Fruit fly (Drosophila melanogaster) whole organism, pupa: Measurements from ENCODE around the gene dlg1.

Experiments used
- CG10348 ChIP-seq: fragments of 200-800 bp; sonication (Bioruptor generic); IDR thresholded peaks from 2 replicates; pipeline ENCODE4 v1.3.6; 2022; ENCODE audit warnings: missing biosample characterization, missing genetic modification characterization
- CG12605 ChIP-seq: fragments of 200-800 bp; sonication (Bioruptor generic); IDR thresholded peaks from 2 replicates; pipeline ENCODE4 v1.3.6; 2022; ENCODE audit warnings: missing biosample characterization, missing genetic modification characterization
- CG13204 ChIP-seq: fragments of 200-800 bp; sonication (Bioruptor generic); optimal IDR thresholded peaks from 2 replicates; lab custom pipeline; 2018; ENCODE audit warnings: missing biosample characterization, mild to moderate bottlenecking, missing genetic modification characterization, moderate library complexity
- CG14655 ChIP-seq: fragments of 200-800 bp; sonication (Bioruptor generic); optimal IDR thresholded peaks from 3 replicates; lab custom pipeline; 2017; ENCODE audit warnings: mild to moderate bottlenecking, missing biosample characterization, missing genetic modification reagents, missing genetic modification characterization
- CG15710 ChIP-seq: fragments of 200-800 bp; sonication (Bioruptor generic); optimal IDR thresholded peaks from 2 replicates; lab custom pipeline; 2018; ENCODE audit warnings: missing biosample characterization, mild to moderate bottlenecking, missing genetic modification characterization, moderate library complexity
- CG17806 ChIP-seq: fragments of 200-800 bp; sonication (Bioruptor generic); optimal IDR thresholded peaks from 2 replicates; lab custom pipeline; 2018; ENCODE audit warnings: missing biosample characterization, mild to moderate bottlenecking, missing genetic modification characterization, moderate library complexity
- CG32121 ChIP-seq: fragments of 200-800 bp; sonication (Bioruptor generic); IDR thresholded peaks from 2 replicates; pipeline ENCODE4 v1.3.6; 2022; ENCODE audit warnings: missing biosample characterization, missing genetic modification characterization
- CG34367 ChIP-seq: fragments of 200-800 bp; sonication (Bioruptor generic); optimal IDR thresholded peaks from 2 replicates; lab custom pipeline; 2018; ENCODE audit warnings: missing biosample characterization, mild to moderate bottlenecking, missing genetic modification characterization
- CG4496 ChIP-seq: fragments of 200-800 bp; sonication (Bioruptor generic); IDR thresholded peaks from 3 replicates; pipeline ENCODE4 v1.3.6; 2022; ENCODE audit warnings: missing biosample characterization, missing genetic modification characterization
- CG8159 ChIP-seq: fragments of 200-800 bp; sonication (Bioruptor generic); optimal IDR thresholded peaks from 3 replicates; lab custom pipeline; 2018; ENCODE audit warnings: missing biosample characterization, mild to moderate bottlenecking, missing genetic modification characterization, moderate library complexity
- CG8301 ChIP-seq: fragments of 200-800 bp; sonication (Bioruptor generic); optimal IDR thresholded peaks from 2 replicates; lab custom pipeline; 2018; ENCODE audit warnings: missing biosample characterization, mild to moderate bottlenecking, missing genetic modification characterization
- CG9948 ChIP-seq: fragments of 200-800 bp; sonication (Bioruptor generic); optimal IDR thresholded peaks from 2 replicates; lab custom pipeline; 2018; ENCODE audit warnings: missing biosample characterization, mild to moderate bottlenecking, missing genetic modification characterization, moderate library complexity
- D1 ChIP-seq: fragments of 200-800 bp; sonication (Bioruptor generic); optimal IDR thresholded peaks from 2 replicates; lab custom pipeline; 2018; ENCODE audit warnings: missing biosample characterization, mild to moderate bottlenecking, missing genetic modification characterization, moderate library complexity
- EcR ChIP-seq: fragments of 200-800 bp; sonication (Bioruptor generic); optimal IDR thresholded peaks from 3 replicates; lab custom pipeline; 2019; ENCODE audit warnings: missing biosample characterization, missing genetic modification characterization, mild to moderate bottlenecking, moderate library complexity, missing genetic modification reagents
- Ets98B ChIP-seq: fragments of 200-800 bp; sonication (Bioruptor generic); IDR thresholded peaks from 2 replicates; pipeline ENCODE4 v1.3.6; 2022; ENCODE audit warnings: missing biosample characterization, missing genetic modification characterization
- Pif1A ChIP-seq: fragments of 200-800 bp; sonication (Bioruptor generic); optimal IDR thresholded peaks from 3 replicates; lab custom pipeline; 2016; ENCODE audit warnings: missing biosample characterization, missing genetic modification characterization
- Pif1B ChIP-seq: fragments of 200-800 bp; sonication (Bioruptor generic); optimal IDR thresholded peaks from 3 replicates; lab custom pipeline; 2016; ENCODE audit warnings: missing biosample characterization, missing genetic modification characterization
- Snoo ChIP-seq: fragments of 200-800 bp; sonication (Bioruptor generic); optimal IDR thresholded peaks from 3 replicates; lab custom pipeline; 2017; ENCODE audit warnings: missing biosample characterization, mild to moderate bottlenecking, missing genetic modification characterization, inconsistent platforms
- fd96Ca ChIP-seq: fragments of 200-800 bp; sonication (Bioruptor generic); IDR thresholded peaks from 3 replicates; pipeline ENCODE4 v1.3.6; 2022; ENCODE audit warnings: missing biosample characterization, missing genetic modification characterization
- gl ChIP-seq: fragments of 200-800 bp; sonication (Bioruptor generic); optimal IDR thresholded peaks from 2 replicates; lab custom pipeline; 2018; ENCODE audit warnings: missing biosample characterization, mild to moderate bottlenecking, missing genetic modification characterization
- rn ChIP-seq: fragments of 200-800 bp; sonication (Bioruptor generic); IDR thresholded peaks from 2 replicates; pipeline ENCODE4 v1.3.6; 2022; ENCODE audit warnings: missing biosample characterization, missing genetic modification characterization

The dlg1 gene

dm6 chrX:11448637-11449036 is 79.2 kb downstream of the dlg1 start:
- 0 out of 2 replicates have a peak, but pooled peaks have one; percentile 27 for TF ChIP-seq Ets98B
- TF ChIP-seq CG14655 (GFP tag; lab: Kevin White, UChicago): no peak

- TF ChIP-seq Pif1A (peak; percentile 55), rn (GFP tag; lab: Robert Waterston, UW) (no peak), CG15710 (tag; lab: Kevin White, UChicago) (peak; percentile 51), D1 (tag; lab: Kevin White, UChicago) (no peak), CG32121 (GFP tag; lab: Robert Waterston, UW) (peak; percentile 61; the same call in 1 of the 2 replicates), CG13204 (GFP tag; lab: Kevin White, UChicago) (no peak), CG4496 (GFP tag; lab: Robert Waterston, UW) (peak; percentile 82), CG10348 (GFP tag; lab: Robert Waterston, UW) (no peak), Snoo (peak; percentile 75), Ets98B (peak; percentile 63), CG12605 (GFP tag; lab: Robert Waterston, UW) (peak; percentile 46; the same call in 1 of the 2 replicates), CG14655 (GFP tag; lab: Kevin White, UChicago) (peak; percentile 51), CG8159 (tag; lab: Kevin White, UChicago) (peak; percentile 38), CG17806 (tag; lab: Kevin White, UChicago) (peak; percentile 5), CG34367 (peak; percentile 24), EcR (GFP tag; lab: Kevin White, UChicago) (no peak), fd96Ca (GFP tag; lab: Robert Waterston, UW) (peak; percentile 62; the same call in 2 of the 3 replicates), gl (tag; lab: Kevin White, UChicago) (no peak), Pif1B (GFP tag; lab: Kevin White, UChicago) (peak; percentile 12), CG8301 (tag; lab: Kevin White, UChicago) (peak; percentile 40), CG9948 (peak; percentile 24)
Observed at dm6 chrX:11449476-11450119, 80.1 kb downstream of the dlg1 start.

- TF ChIP-seq fd96Ca (GFP tag; lab: Robert Waterston, UW) (no peak), CG10348 (GFP tag; lab: Robert Waterston, UW) (no peak), Pif1A (no peak), Ets98B (no peak), CG13204 (GFP tag; lab: Kevin White, UChicago) (no peak), CG9948 (no peak), Snoo (no peak), rn (GFP tag; lab: Robert Waterston, UW) (no peak), CG32121 (GFP tag; lab: Robert Waterston, UW) (no peak), CG17806 (tag; lab: Kevin White, UChicago) (no peak)
Observed at dm6 chrX:11450406-11450805, 80.9 kb downstream of the dlg1 start.

- peak; percentile 81 for TF ChIP-seq CG4496 (GFP tag; lab: Robert Waterston, UW)
- TF ChIP-seq CG12605 (GFP tag; lab: Robert Waterston, UW): 0 out of 2 replicates have a peak, but pooled peaks have one; percentile 13
- TF ChIP-seq CG10348 (GFP tag; lab: Robert Waterston, UW): 0 out of 2 replicates have a peak, but pooled peaks have one; percentile 50
- no peak for TF ChIP-seq Pif1B (GFP tag; lab: Kevin White, UChicago)
- TF ChIP-seq CG14655 (GFP tag; lab: Kevin White, UChicago): no peak
- TF ChIP-seq CG32121 (GFP tag; lab: Robert Waterston, UW): peak; percentile 78; the same call in 1 of the 2 replicates
- no peak for TF ChIP-seq CG13204 (GFP tag; lab: Kevin White, UChicago)
- TF ChIP-seq Ets98B: peak; percentile 84
- TF ChIP-seq Pif1A: peak; percentile 36
- peak; percentile 78 for TF ChIP-seq fd96Ca (GFP tag; lab: Robert Waterston, UW)
- TF ChIP-seq Snoo: no peak
- TF ChIP-seq CG8301 (tag; lab: Kevin White, UChicago): peak; percentile 29
- TF ChIP-seq rn (GFP tag; lab: Robert Waterston, UW): 0 out of 2 replicates have a peak, but pooled peaks have one; percentile 33
Observed at dm6 chrX:11451027-11451572, 81.6 kb downstream of the dlg1 start.

dm6 chrX:11451630-11452029 is 82.2 kb downstream of the dlg1 start:
- TF ChIP-seq CG17806 (tag; lab: Kevin White, UChicago): no peak
- no peak for TF ChIP-seq CG10348 (GFP tag; lab: Robert Waterston, UW)
- 0 out of 3 replicates have a peak, but pooled peaks have one; percentile 48 for TF ChIP-seq CG4496 (GFP tag; lab: Robert Waterston, UW)
- TF ChIP-seq CG8301 (tag; lab: Kevin White, UChicago): no peak
- TF ChIP-seq Ets98B: peak; percentile 48; the same call in 1 of the 2 replicates

- TF ChIP-seq CG32121 (GFP tag; lab: Robert Waterston, UW): peak; percentile 91
- peak; percentile 79 for TF ChIP-seq CG10348 (GFP tag; lab: Robert Waterston, UW)
- TF ChIP-seq CG8159 (tag; lab: Kevin White, UChicago): peak; percentile 78
- TF ChIP-seq Pif1B (GFP tag; lab: Kevin White, UChicago): peak; percentile 89
- peak; percentile 97 for TF ChIP-seq CG4496 (GFP tag; lab: Robert Waterston, UW)
- peak; percentile 94 for TF ChIP-seq Ets98B
- TF ChIP-seq Snoo: peak; percentile 63
- peak; percentile 85 for TF ChIP-seq CG8301 (tag; lab: Kevin White, UChicago)
- TF ChIP-seq CG13204 (GFP tag; lab: Kevin White, UChicago): peak; percentile 49
- TF ChIP-seq CG15710 (tag; lab: Kevin White, UChicago): peak; percentile 79
- peak; percentile 88 for TF ChIP-seq CG14655 (GFP tag; lab: Kevin White, UChicago)
- peak; percentile 82 for TF ChIP-seq CG17806 (tag; lab: Kevin White, UChicago)
- peak; percentile 81 for TF ChIP-seq rn (GFP tag; lab: Robert Waterston, UW)
- TF ChIP-seq fd96Ca (GFP tag; lab: Robert Waterston, UW): peak; percentile 96
- TF ChIP-seq Pif1A: peak; percentile 93
- TF ChIP-seq EcR (GFP tag; lab: Kevin White, UChicago): peak; percentile 10
- peak; percentile 84 for TF ChIP-seq CG12605 (GFP tag; lab: Robert Waterston, UW)
- TF ChIP-seq gl (tag; lab: Kevin White, UChicago): peak; percentile 60
- TF ChIP-seq D1 (tag; lab: Kevin White, UChicago): peak; percentile 16
- TF ChIP-seq CG9948: peak; percentile 77
- TF ChIP-seq CG34367: peak; percentile 73
Observed at dm6 chrX:11452846-11453391, 83.5 kb downstream of the dlg1 start.
